Worm (Caenorhabditis elegans): ENCODE results near the gene T28C6.11.

DNA sequence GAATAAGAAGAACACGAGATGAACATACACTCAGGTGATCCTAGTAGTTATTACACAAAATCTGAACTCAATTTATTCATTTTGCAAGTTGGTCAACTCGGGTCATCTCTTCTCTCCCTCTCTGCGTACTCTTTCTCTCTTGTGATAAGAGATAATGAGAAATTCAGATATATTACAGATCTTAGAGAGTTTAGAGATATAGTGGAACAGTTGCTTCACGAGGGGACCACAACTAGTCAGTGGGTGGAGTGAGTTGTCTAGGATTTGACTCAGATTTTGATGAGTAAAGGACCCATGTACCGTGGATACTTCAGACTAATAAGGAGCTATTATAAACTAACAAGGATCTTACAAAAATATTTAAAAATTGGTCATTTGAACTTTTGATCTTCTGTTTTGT lies 26.4 kb downstream of the T28C6.11 start, which contains the start of gene exc-5:
- TF ChIP-seq him-1 (tag; optimal IDR thresholded peaks at IDR 0.05) = no peak
- TF ChIP-seq dao-5 (tag; optimal IDR thresholded peaks at IDR 0.05) = no peak
- TF ChIP-seq W03F9.2 (tag; optimal IDR thresholded peaks at IDR 0.05) = no peak

All from whole organism, L4/young adult.